Fruit fly (Drosophila melanogaster) whole organism, embryonic: ENCODE results near the gene CG8117.

Experiments
- Aef1 ChIP-seq: fragments of 200-800 bp; sonication (Bioruptor generic); IDR thresholded peaks from 3 replicates; pipeline ENCODE4 v1.3.6; 2022; ENCODE audit warnings: missing biosample characterization, missing genetic modification characterization
- Atf-2 ChIP-seq: fragments of 200-800 bp; sonication (Bioruptor generic); optimal IDR thresholded peaks from 2 replicates; lab custom pipeline; 2016; ENCODE audit warnings: missing biosample characterization, missing genetic modification characterization
- Bgb ChIP-seq: fragments of 200-800 bp; sonication (Bioruptor generic); IDR thresholded peaks from 2 replicates; pipeline ENCODE4 v1.3.6; 2022; ENCODE audit warnings: missing biosample characterization, missing genetic modification characterization; ENCODE audit not compliant: partially characterized antibody
- Blimp-1 ChIP-seq: fragments of 200-800 bp; sonication (Bioruptor generic); optimal IDR thresholded peaks from 3 replicates; lab custom pipeline; 2018; ENCODE audit warnings: missing biosample characterization, missing genetic modification characterization, mild to moderate bottlenecking, moderate library complexity, missing genetic modification reagents
- Bteb2 ChIP-seq: fragments of 200-800 bp; sonication (Bioruptor generic); optimal IDR thresholded peaks from 2 replicates; lab custom pipeline; 2016; ENCODE audit warnings: missing biosample characterization, missing genetic modification characterization
- CG11247 ChIP-seq: fragments of 200-800 bp; sonication (Bioruptor generic); IDR thresholded peaks from 2 replicates; pipeline ENCODE4 v1.3.6; 2022; ENCODE audit warnings: missing biosample characterization, missing genetic modification characterization
- CG13894 ChIP-seq: fragments of 200-800 bp; sonication (Bioruptor generic); optimal IDR thresholded peaks from 3 replicates; lab custom pipeline; 2018; ENCODE audit warnings: missing biosample characterization, mild to moderate bottlenecking, missing genetic modification characterization, moderate library complexity
- CG16813 ChIP-seq: fragments of 200-800 bp; sonication (Bioruptor generic); IDR thresholded peaks from 3 replicates; pipeline ENCODE4 v1.3.6; 2022; ENCODE audit warnings: missing biosample characterization, missing genetic modification characterization; ENCODE audit not compliant: partially characterized antibody
- CG17359 ChIP-seq: fragments of 200-800 bp; sonication (Bioruptor generic); optimal IDR thresholded peaks from 3 replicates; lab custom pipeline; 2018; ENCODE audit warnings: missing biosample characterization, mild to moderate bottlenecking, missing genetic modification characterization, moderate library complexity
- CG17361 ChIP-seq: fragments of 200-800 bp; sonication (Bioruptor generic); IDR thresholded peaks from 3 replicates; pipeline ENCODE4 v1.3.6; 2022; ENCODE audit warnings: missing biosample characterization, missing genetic modification characterization
- CG2199 ChIP-seq: fragments of 200-800 bp; sonication (Bioruptor generic); IDR thresholded peaks from 3 replicates; pipeline ENCODE4 v1.3.6; 2022; ENCODE audit warnings: missing biosample characterization, missing genetic modification characterization
- CG34224 ChIP-seq: fragments of 200-800 bp; sonication (Bioruptor generic); IDR thresholded peaks from 3 replicates; pipeline ENCODE4 v1.3.6; 2022; ENCODE audit warnings: missing biosample characterization, missing genetic modification characterization; ENCODE audit not compliant: partially characterized antibody
- CG34376 ChIP-seq: fragments of 200-800 bp; sonication (Bioruptor generic); optimal IDR thresholded peaks from 2 replicates; lab custom pipeline; 2018; ENCODE audit warnings: missing biosample characterization, mild to moderate bottlenecking, missing genetic modification characterization
- CG4707 ChIP-seq: fragments of 200-800 bp; sonication (Bioruptor generic); optimal IDR thresholded peaks from 2 replicates; lab custom pipeline; 2018; ENCODE audit warnings: missing biosample characterization, mild to moderate bottlenecking, missing genetic modification characterization, moderate library complexity
- CG9932 ChIP-seq: fragments of 200-800 bp; sonication (Bioruptor generic); IDR thresholded peaks from 2 replicates; pipeline ENCODE4 v1.3.6; 2022; ENCODE audit warnings: missing biosample characterization, missing genetic modification characterization
- Dbx ChIP-seq: fragments of 200-800 bp; sonication (Bioruptor generic); IDR thresholded peaks from 3 replicates; pipeline ENCODE4 v1.3.6; 2022; ENCODE audit warnings: missing biosample characterization, missing genetic modification characterization
- E2f2 ChIP-seq: fragments of 200-800 bp; sonication (Bioruptor generic); IDR thresholded peaks from 2 replicates; pipeline ENCODE4 v1.3.6; 2022; ENCODE audit warnings: missing biosample characterization, missing genetic modification characterization
- Ets65A ChIP-seq: fragments of 200-800 bp; sonication (Bioruptor generic); peaks from one replicate; lab custom pipeline; 2016; ENCODE audit warnings: missing biosample characterization, missing genetic modification characterization
- Hmx ChIP-seq: fragments of 200-800 bp; sonication (Bioruptor generic); optimal IDR thresholded peaks from 2 replicates; lab custom pipeline; 2016; ENCODE audit warnings: missing biosample characterization, missing genetic modification characterization
- NfI ChIP-seq: fragments of 200-800 bp; sonication (Bioruptor generic); optimal IDR thresholded peaks from 3 replicates; lab custom pipeline; 2018; ENCODE audit warnings: missing biosample characterization, mild to moderate bottlenecking, missing genetic modification characterization, moderate library complexity
- Side ChIP-seq: fragments of 200-800 bp; sonication (Bioruptor generic); optimal IDR thresholded peaks from 2 replicates; lab custom pipeline; 2016; ENCODE audit warnings: missing biosample characterization, missing genetic modification characterization
- Xbp1 ChIP-seq: fragments of 200-800 bp; sonication (Bioruptor generic); optimal IDR thresholded peaks from 3 replicates; lab custom pipeline; 2016; ENCODE audit warnings: missing biosample characterization, mild to moderate bottlenecking, missing genetic modification characterization
- dpn ChIP-seq, 2 experiments: fragments of 200-800 bp; sonication (Bioruptor generic); optimal IDR thresholded peaks; 3 replicates each; lab custom pipeline; 2016; ENCODE audit warnings: missing biosample characterization in 2 of 2, missing genetic modification characterization in 2 of 2
- dysf ChIP-seq: fragments of 200-800 bp; sonication (Bioruptor generic); IDR thresholded peaks from 3 replicates; pipeline ENCODE4 v1.3.6; 2022; ENCODE audit warnings: missing biosample characterization, missing genetic modification characterization
- gce ChIP-seq: fragments of 200-800 bp; sonication (Bioruptor generic); IDR thresholded peaks from 3 replicates; pipeline ENCODE4 v1.3.6; 2022; ENCODE audit warnings: missing biosample characterization, missing genetic modification characterization
- kay ChIP-seq: fragments of 200-800 bp; sonication (Bioruptor generic); optimal IDR thresholded peaks from 2 replicates; lab custom pipeline; 2016; ENCODE audit warnings: missing biosample characterization, missing genetic modification characterization
- ken ChIP-seq: fragments of 200-800 bp; sonication (Bioruptor generic); IDR thresholded peaks from 3 replicates; pipeline ENCODE4 v1.3.6; 2022; ENCODE audit warnings: missing biosample characterization, missing genetic modification characterization
- mam ChIP-seq: fragments of 200-800 bp; sonication (Bioruptor generic); optimal IDR thresholded peaks from 3 replicates; lab custom pipeline; 2016; ENCODE audit warnings: missing biosample characterization, missing genetic modification characterization
- org-1 ChIP-seq: fragments of 200-800 bp; sonication (Bioruptor generic); optimal IDR thresholded peaks from 2 replicates; lab custom pipeline; 2017; ENCODE audit warnings: missing biosample characterization, missing genetic modification characterization
- pho ChIP-seq: fragments of 200-800 bp; sonication (Bioruptor generic); optimal IDR thresholded peaks from 2 replicates; lab custom pipeline; 2016; ENCODE audit warnings: missing biosample characterization, missing genetic modification characterization
- psq ChIP-seq: fragments of 200-800 bp; sonication (Bioruptor generic); optimal IDR thresholded peaks from 2 replicates; lab custom pipeline; 2017; ENCODE audit warnings: missing biosample characterization, missing genetic modification characterization
- pzg ChIP-seq: fragments of 200-800 bp; sonication (Bioruptor generic); optimal IDR thresholded peaks from 3 replicates; lab custom pipeline; 2018; ENCODE audit warnings: missing biosample characterization, mild to moderate bottlenecking, missing genetic modification characterization, moderate library complexity
- repo ChIP-seq: fragments of 200-800 bp; sonication (Bioruptor generic); optimal IDR thresholded peaks from 2 replicates; lab custom pipeline; 2016; ENCODE audit warnings: missing biosample characterization, missing genetic modification characterization
- slou ChIP-seq: fragments of 200-800 bp; sonication (Bioruptor generic); optimal IDR thresholded peaks from 3 replicates; lab custom pipeline; 2016; ENCODE audit warnings: missing biosample characterization, missing genetic modification characterization
- so ChIP-seq: fragments of 200-800 bp; sonication (Bioruptor generic); IDR thresholded peaks from 3 replicates; pipeline ENCODE4 v1.3.6; 2022; ENCODE audit warnings: missing biosample characterization, missing genetic modification characterization
- sqz ChIP-seq: fragments of 200-800 bp; sonication (Bioruptor generic); optimal IDR thresholded peaks from 3 replicates; lab custom pipeline; 2018; ENCODE audit warnings: missing biosample characterization, mild to moderate bottlenecking, missing genetic modification characterization
- tio ChIP-seq: fragments of 200-800 bp; sonication (Bioruptor generic); optimal IDR thresholded peaks from 2 replicates; lab custom pipeline; 2017; ENCODE audit warnings: missing biosample characterization, missing genetic modification characterization, inconsistent platforms
- vvl ChIP-seq: fragments of 200-800 bp; sonication (Bioruptor generic); IDR thresholded peaks from 2 replicates; pipeline ENCODE4 v1.3.6; 2022; ENCODE audit warnings: missing biosample characterization, missing genetic modification characterization
- wek ChIP-seq: fragments of 200-800 bp; sonication (Bioruptor generic); optimal IDR thresholded peaks from 3 replicates; lab custom pipeline; 2018; ENCODE audit warnings: missing biosample characterization, mild to moderate bottlenecking, missing genetic modification characterization, moderate library complexity

CG8117 gene

DNA sequence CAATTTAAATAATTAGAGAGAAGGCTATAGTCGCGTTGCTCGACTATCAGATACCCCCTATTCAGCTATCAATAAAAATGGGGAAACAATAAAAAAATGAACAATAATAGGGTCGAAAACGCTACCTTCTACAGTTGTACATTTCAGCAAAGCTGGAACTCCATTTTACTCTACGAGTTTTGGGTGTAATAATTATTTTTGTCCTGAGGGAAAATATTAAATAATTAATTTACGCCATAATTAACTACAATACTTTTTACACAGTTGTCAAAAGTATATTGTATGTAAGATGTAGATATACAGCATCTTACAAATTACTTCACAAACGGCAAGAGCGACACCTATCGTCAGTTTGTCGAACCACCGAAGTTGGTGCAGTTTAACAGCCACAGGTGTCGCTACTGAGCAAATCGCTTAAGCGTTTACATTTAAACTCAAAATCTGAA lies 9.4 kb downstream of the CG8117 start (continued):
- TF ChIP-seq CG17359 (peak; percentile 49), Atf-2 (GFP tag; lab: Kevin White, UChicago) (no peak), Bteb2 (GFP tag; lab: Kevin White, UChicago) (no peak), dpn (GFP tag; optimal IDR thresholded peaks at IDR 0.05; lab: Kevin White, UChicago) (peak; percentile 8 to 36), E2f2 (peak; percentile 37; the same call in 1 of the 2 replicates), org-1 (GFP tag; lab: Kevin White, UChicago) (no peak), pho (GFP tag; lab: Kevin White, UChicago) (no peak), CG34224 (GFP tag; lab: Robert Waterston, UW) (peak; percentile 65; the same call in 1 of the 3 replicates), CG17361 (GFP tag; lab: Robert Waterston, UW) (0 out of 3 replicates have a peak, but pooled peaks have one; percentile 24), repo (GFP tag; lab: Kevin White, UChicago) (no peak), vvl (GFP tag; lab: Robert Waterston, UW) (peak; percentile 60; the same call in 1 of the 2 replicates), Bgb (peak; percentile 74), NfI (GFP tag; lab: Kevin White, UChicago) (peak; percentile 51), Dbx (GFP tag; lab: Robert Waterston, UW) (0 out of 3 replicates have a peak, but pooled peaks have one; percentile 48), Xbp1 (GFP tag; lab: Kevin White, UChicago) (peak; percentile 68), Hmx (GFP tag; lab: Kevin White, UChicago) (no peak), sqz (GFP tag; lab: Kevin White, UChicago) (no peak), psq (GFP tag; lab: Kevin White, UChicago) (no peak), mam (GFP tag; lab: Kevin White, UChicago) (no peak), Blimp-1 (GFP tag; lab: Kevin White, UChicago) (peak; percentile 4), CG2199 (GFP tag; lab: Robert Waterston, UW) (peak; percentile 91), CG4707 (GFP tag; lab: Kevin White, UChicago) (no peak), pzg (GFP tag; lab: Kevin White, UChicago) (no peak), slou (GFP tag; lab: Kevin White, UChicago) (no peak), dysf (peak; percentile 24; the same call in 1 of the 3 replicates), Aef1 (GFP tag; lab: Robert Waterston, UW) (peak; percentile 55; the same call in 2 of the 3 replicates), ken (GFP tag; lab: Robert Waterston, UW) (0 out of 3 replicates have a peak, but pooled peaks have one; percentile 25), CG9932 (GFP tag; lab: Robert Waterston, UW) (peak; percentile 59; the same call in 1 of the 2 replicates), CG16813 (GFP tag; lab: Robert Waterston, UW) (peak; percentile 81), Side (no peak), CG34376 (GFP tag; lab: Kevin White, UChicago) (no peak), gce (0 out of 3 replicates have a peak, but pooled peaks have one; percentile 49), so (GFP tag; lab: Robert Waterston, UW) (no peak), kay (GFP tag; lab: Kevin White, UChicago) (no peak), wek (GFP tag; lab: Kevin White, UChicago) (no peak), CG13894 (tag; lab: Kevin White, UChicago) (no peak), CG11247 (GFP tag; lab: Robert Waterston, UW) (peak; percentile 61; the same call in 1 of the 2 replicates)

DNA sequence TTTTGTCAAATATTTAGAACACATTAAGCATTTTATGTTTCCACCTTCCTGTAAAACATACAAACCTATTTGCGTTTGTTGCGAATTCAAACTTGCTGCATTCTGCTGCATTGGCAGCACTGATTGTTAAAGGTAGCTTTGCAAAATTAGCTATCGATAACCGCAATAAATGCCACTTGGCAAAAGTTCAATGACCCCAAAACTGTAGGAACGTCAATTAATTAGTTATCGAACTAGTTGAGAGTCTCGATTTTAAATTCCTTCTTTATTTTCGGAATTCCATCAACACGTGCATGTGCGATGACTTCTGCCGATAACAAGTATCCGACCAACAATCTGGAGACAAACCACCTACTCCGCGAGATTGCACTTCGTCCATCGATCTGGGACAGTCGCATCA lies 18.3 kb downstream of the CG8117 start, which contains the start of gene CG8119:
CG8119 (plus strand) TSS at position 301 of the 400 bp plus-strand sequence.
- no peak for TF ChIP-seq tio (GFP tag; lab: Kevin White, UChicago)
- TF ChIP-seq Ets65A (GFP tag; lab: Kevin White, UChicago), result peak; percentile 65
